Worm (Caenorhabditis elegans): ENCODE data around the gene F32F2.4.

Gene F32F2.4

DNA sequence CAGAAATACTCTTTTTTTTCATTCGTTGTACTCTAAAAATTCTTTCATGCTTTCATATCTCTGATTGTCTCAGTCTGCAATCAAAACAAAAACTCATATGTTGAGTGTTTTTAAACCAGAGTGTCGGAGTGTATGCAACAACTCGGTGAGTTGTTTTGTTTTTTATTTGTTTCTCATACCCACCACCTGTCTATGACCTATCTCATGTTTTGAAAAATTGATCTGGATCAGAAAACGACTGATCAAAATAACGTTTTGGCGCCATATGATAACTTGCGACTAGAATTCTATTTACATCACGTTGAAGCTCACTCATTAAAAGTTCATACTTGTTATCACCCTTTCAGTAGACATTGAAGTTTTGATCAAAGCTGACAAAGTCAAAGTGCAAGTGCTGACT is 22.6 kb downstream of the F32F2.4 start:
- TF ChIP-seq nhr-129 (tag; optimal IDR thresholded peaks at IDR 0.05) (peak; percentile 56), ztf-4 (tag; optimal IDR thresholded peaks at IDR 0.05) (no peak)

- TF ChIP-seq lin-39 (tag; optimal IDR thresholded peaks at IDR 0.05) (no peak), lsy-2 (tag; optimal IDR thresholded peaks at IDR 0.05) (no peak), elt-3 (tag; optimal IDR thresholded peaks at IDR 0.05) (no peak), mdl-1 (tag; optimal IDR thresholded peaks at IDR 0.05) (no peak), elt-1 (tag; optimal IDR thresholded peaks at IDR 0.05) (no peak), aly-2 (tag; optimal IDR thresholded peaks at IDR 0.05) (no peak), ztf-11 (tag; optimal IDR thresholded peaks at IDR 0.05) (no peak), zag-1 (tag; optimal IDR thresholded peaks at IDR 0.05) (no peak), ztf-1 (GFP tag; conservative IDR thresholded peaks at IDR 0.05) (no peak), ceh-16 (tag; optimal IDR thresholded peaks at IDR 0.05) (no peak), lin-13 (GFP tag; optimal IDR thresholded peaks at IDR 0.05) (no peak), mbf-1 (tag; optimal IDR thresholded peaks at IDR 0.05) (no peak), nhr-23 (tag; optimal IDR thresholded peaks at IDR 0.05) (no peak), ZK546.5 (tag; optimal IDR thresholded peaks at IDR 0.05) (no peak), C34F6.9 (tag; optimal IDR thresholded peaks at IDR 0.05) (no peak), nhr-6 (tag; optimal IDR thresholded peaks at IDR 0.05) (no peak)
These were observed 23.3 kb downstream of the F32F2.4 start for ce11 chrV:13299398-13299797.

ce11 chrV:13300492-13300891 is 24.4 kb downstream of the F32F2.4 start:
- no peak for TF ChIP-seq nhr-10 (tag; optimal IDR thresholded peaks at IDR 0.05)
- no peak for TF ChIP-seq unc-39 (tag; optimal IDR thresholded peaks at IDR 0.05)
- peak; percentile 10 for TF ChIP-seq nhr-129 (tag; optimal IDR thresholded peaks at IDR 0.05)
- no peak for TF ChIP-seq peb-1 (tag; optimal IDR thresholded peaks at IDR 0.05)
- TF ChIP-seq lin-11 (tag; optimal IDR thresholded peaks at IDR 0.05) = no peak
- TF ChIP-seq nhr-237 (tag; optimal IDR thresholded peaks at IDR 0.05) = no peak
- no peak for TF ChIP-seq elt-1 (tag; optimal IDR thresholded peaks at IDR 0.05)

DNA sequence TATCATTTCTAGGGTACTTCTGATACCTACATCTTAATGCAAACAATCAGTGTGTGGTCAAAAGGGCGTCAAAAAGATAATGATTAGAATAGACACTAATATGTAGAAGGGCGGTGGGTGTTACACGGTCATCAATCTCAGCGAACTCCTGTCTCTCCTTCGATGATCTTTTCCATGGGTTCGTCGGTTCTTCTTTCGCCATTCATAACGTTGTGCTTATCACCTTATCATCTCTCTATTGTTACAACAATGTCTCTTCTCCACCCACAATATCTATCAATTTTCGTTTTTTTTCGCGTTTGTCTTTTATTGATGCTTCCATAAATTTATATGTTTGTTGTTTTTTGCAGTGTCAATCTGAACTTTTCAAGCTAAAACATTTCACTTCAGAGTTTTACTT is 25.4 kb downstream of the F32F2.4 start, which contains the start of gene ceh-79:
Gene ceh-79 (plus strand): TSS at position 391 of the 400 bp plus-strand sequence.
- TF ChIP-seq fos-1 (tag; optimal IDR thresholded peaks at IDR 0.05) = peak; percentile 12
- no peak for TF ChIP-seq nhr-11 (tag; optimal IDR thresholded peaks at IDR 0.05)
- TF ChIP-seq sma-9 (GFP tag; optimal IDR thresholded peaks at IDR 0.05) = peak; percentile 25
- no peak for TF ChIP-seq sma-9 (tag; optimal IDR thresholded peaks at IDR 0.05)
- TF ChIP-seq R02D3.7 (tag; optimal IDR thresholded peaks at IDR 0.05) = no peak
- TF ChIP-seq crh-2 (tag; optimal IDR thresholded peaks at IDR 0.05) = no peak

- TF ChIP-seq crh-2 (tag; optimal IDR thresholded peaks at IDR 0.05) (peak; percentile 25), nhr-21 (tag; optimal IDR thresholded peaks at IDR 0.05) (no peak), unc-55 (GFP tag; optimal IDR thresholded peaks at IDR 0.05) (no peak), sem-4 (tag; optimal IDR thresholded peaks at IDR 0.05) (no peak), fos-1 (tag; optimal IDR thresholded peaks at IDR 0.05) (peak; percentile 81), lin-13 (GFP tag; optimal IDR thresholded peaks at IDR 0.05) (no peak), unc-62 (GFP tag; optimal IDR thresholded peaks at IDR 0.05) (no peak), skn-1 (tag; optimal IDR thresholded peaks at IDR 0.05) (no peak), nhr-77 (tag; optimal IDR thresholded peaks at IDR 0.05) (no peak), mab-5 (tag; optimal IDR thresholded peaks at IDR 0.05) (no peak), alr-1 (tag; optimal IDR thresholded peaks at IDR 0.05) (no peak), unc-39 (tag; optimal IDR thresholded peaks at IDR 0.05) (no peak), mbf-1 (tag; optimal IDR thresholded peaks at IDR 0.05) (no peak), nhr-129 (tag; optimal IDR thresholded peaks at IDR 0.05) (no peak), nhr-237 (tag; optimal IDR thresholded peaks at IDR 0.05) (no peak), elt-1 (tag; optimal IDR thresholded peaks at IDR 0.05) (no peak), ztf-1 (GFP tag; conservative IDR thresholded peaks at IDR 0.05) (no peak), blmp-1 (tag; optimal IDR thresholded peaks at IDR 0.05; ENCODE audit: insufficient read depth) (no peak), egl-27 (tag; optimal IDR thresholded peaks at IDR 0.05) (no peak), gmeb-1 (tag; optimal IDR thresholded peaks at IDR 0.05) (peak; percentile 12)
These were observed 28.7 kb downstream of the F32F2.4 start, which contains the start of gene C26E1.2 for ce11 chrV:13304663-13305188. C26E1.2 (plus strand) TSS chrV:13305138.

Measured in whole organism, L2 larva.